Fruit fly (Drosophila melanogaster): ENCODE data around the gene CG42266.

The CG42266 gene

DNA sequence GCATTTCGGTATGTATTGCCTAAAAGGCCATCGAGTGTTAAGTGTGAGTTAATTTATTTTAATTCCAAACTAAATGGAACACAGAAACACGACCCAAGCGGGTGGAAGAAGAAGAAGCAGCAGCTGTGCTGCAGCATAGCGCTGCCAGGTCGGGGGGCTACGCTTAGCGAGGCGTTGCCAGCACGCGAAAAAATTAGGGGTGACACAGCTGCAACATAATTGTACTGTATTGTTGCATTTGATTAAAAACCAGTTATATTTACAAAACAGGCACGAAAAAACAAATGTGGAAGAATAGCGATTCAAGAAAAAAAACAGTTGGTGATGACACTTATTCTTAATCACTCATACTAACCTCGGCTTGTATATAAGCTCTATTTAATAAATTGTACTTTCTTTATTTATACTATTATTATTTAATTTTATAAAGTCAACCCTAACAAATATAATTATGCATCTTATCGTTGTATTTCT, 10.0 kb upstream of the CG42266 start:
- no peak for TF ChIP-seq Med (GFP tag)
- peak; percentile 60; the same call in 1 of the 2 replicates for TF ChIP-seq bowl (GFP tag; IDR thresholded peaks at IDR 0.05)
- TF ChIP-seq CG31388 (GFP tag; optimal IDR thresholded peaks at IDR 0.05): no peak
- peak; percentile 66 for TF ChIP-seq pzg (GFP tag; optimal IDR thresholded peaks at IDR 0.05)
- peak; percentile 68 for TF ChIP-seq CG2712 (tag; optimal IDR thresholded peaks at IDR 0.05)
- TF ChIP-seq gt (GFP tag; IDR thresholded peaks at IDR 0.05): peak; percentile 35; the same call in 1 of the 2 replicates
- TF ChIP-seq crc (GFP tag; optimal IDR thresholded peaks at IDR 0.05): peak; percentile 29
- TF ChIP-seq CG11247 (GFP tag; IDR thresholded peaks at IDR 0.05): peak; percentile 71
- TF ChIP-seq CG30403 (GFP tag; optimal IDR thresholded peaks at IDR 0.05): peak; percentile 76
- TF ChIP-seq CG3838 (GFP tag; optimal IDR thresholded peaks at IDR 0.05): no peak
- no peak for TF ChIP-seq CG10274 (GFP tag; optimal IDR thresholded peaks at IDR 0.05)
- no peak for TF ChIP-seq ATbp (GFP tag; optimal IDR thresholded peaks at IDR 0.05)
- peak; percentile 14 to 61 for TF ChIP-seq Pdp1 (GFP tag; optimal IDR thresholded peaks at IDR 0.05)
- peak; percentile 54 for TF ChIP-seq CG16815 (GFP tag; optimal IDR thresholded peaks at IDR 0.05)
- TF ChIP-seq CG4617 (GFP tag; optimal IDR thresholded peaks at IDR 0.05; ENCODE audit: borderline replicate concordance): peak; percentile 35
- TF ChIP-seq CG8290 (GFP tag; optimal IDR thresholded peaks at IDR 0.05): peak; percentile 28
- TF ChIP-seq CG8290 (tag; optimal IDR thresholded peaks at IDR 0.05): peak in 1 of 2 experiments; percentile 8
- peak; percentile 51 for TF ChIP-seq CG7556 (GFP tag; optimal IDR thresholded peaks at IDR 0.05)
- no peak for TF ChIP-seq en (GFP tag; optimal IDR thresholded peaks at IDR 0.05)
- peak; percentile 78 for TF ChIP-seq YL-1 (GFP tag; optimal IDR thresholded peaks at IDR 0.05)
- TF ChIP-seq CG16813 (GFP tag; IDR thresholded peaks at IDR 0.05; ENCODE audit: partially characterized antibody): peak; percentile 41; the same call in 2 of the 3 replicates
- TF ChIP-seq CG4730 (GFP tag; IDR thresholded peaks at IDR 0.05): peak; percentile 69
- no peak for TF ChIP-seq oc (tag; optimal IDR thresholded peaks at IDR 0.05)
- peak; percentile 55 for TF ChIP-seq CG13624 (GFP tag; optimal IDR thresholded peaks at IDR 0.05)
- TF ChIP-seq cato (GFP tag; optimal IDR thresholded peaks at IDR 0.05; ENCODE audit: borderline replicate concordance): peak; percentile 66
- TF ChIP-seq HLH54F (GFP tag; optimal IDR thresholded peaks at IDR 0.05): peak; percentile 69
- TF ChIP-seq z (GFP tag; IDR thresholded peaks at IDR 0.05): no peak
- TF ChIP-seq nau (GFP tag; optimal IDR thresholded peaks at IDR 0.05): no peak
- no peak for TF ChIP-seq pros (GFP tag; optimal IDR thresholded peaks at IDR 0.05)
- peak; percentile 70 for TF ChIP-seq Sox100B (GFP tag; optimal IDR thresholded peaks at IDR 0.05)
- TF ChIP-seq jing (GFP tag; optimal IDR thresholded peaks at IDR 0.05): peak; percentile 34
- TF ChIP-seq btn (GFP tag; optimal IDR thresholded peaks at IDR 0.05): no peak
- TF ChIP-seq C15 (GFP tag; IDR thresholded peaks at IDR 0.05): no peak
- no peak for TF ChIP-seq CG18619 (GFP tag; optimal IDR thresholded peaks at IDR 0.05)
- TF ChIP-seq CG10267 (tag; optimal IDR thresholded peaks at IDR 0.05): peak; percentile 32
- 0 out of 2 replicates have a peak, but pooled peaks have one; percentile 57 for TF ChIP-seq Scr (GFP tag; IDR thresholded peaks at IDR 0.05; ENCODE audit: partially characterized antibody)
- TF ChIP-seq fd102C (GFP tag; optimal IDR thresholded peaks at IDR 0.05): no peak
- TF ChIP-seq CG6175 (GFP tag; IDR thresholded peaks at IDR 0.05): peak; percentile 75
- peak; percentile 12; the same call in 1 of the 2 replicates for TF ChIP-seq Ravus (GFP tag; IDR thresholded peaks at IDR 0.05)
- TF ChIP-seq kni (GFP tag; optimal IDR thresholded peaks at IDR 0.05): no peak
- peak; percentile 82 for TF ChIP-seq CoRest (tag; optimal IDR thresholded peaks at IDR 0.05)
- TF ChIP-seq stc (GFP tag; IDR thresholded peaks at IDR 0.05): peak; percentile 45; the same call in 1 of the 2 replicates
- TF ChIP-seq CG6813 (GFP tag; optimal IDR thresholded peaks at IDR 0.05): peak; percentile 56
- peak; percentile 56 for TF ChIP-seq Dip3 (GFP tag; optimal IDR thresholded peaks at IDR 0.05)
- TF ChIP-seq knrl (GFP tag; IDR thresholded peaks at IDR 0.05; ENCODE audit: partially characterized antibody): peak; percentile 68
- TF ChIP-seq eve (GFP tag; optimal IDR thresholded peaks at IDR 0.05): no peak
- peak; percentile 75 for TF ChIP-seq bcd (GFP tag; optimal IDR thresholded peaks at IDR 0.05)
- TF ChIP-seq D19A (tag; optimal IDR thresholded peaks at IDR 0.05): no peak
- no peak; the same call in 1 of the 2 replicates for TF ChIP-seq GATAe (GFP tag; conservative IDR thresholded peaks at IDR 0.05)
- TF ChIP-seq CG17612 (GFP tag; IDR thresholded peaks at IDR 0.05): peak; percentile 46; the same call in 1 of the 2 replicates

Data from whole organism, embryonic.